Worm (Caenorhabditis elegans) whole organism, mixed stage, embryonic: Measurements from ENCODE around the gene K06A4.7.

ENCODE experiments used
- ceh-43 ChIP-seq: fragments of 200-800 bp; sonication (Bioruptor generic); optimal IDR thresholded peaks from 2 replicates; lab custom pipeline; 2018; ENCODE audit warnings: mild to moderate bottlenecking, missing genetic modification characterization, moderate library complexity, missing compliant biosample characterization
- elt-3 ChIP-seq: fragments of 150-350 bp; optimal IDR thresholded peaks from 2 replicates; lab custom pipeline; 2014; ENCODE audit warnings: missing biosample characterization, missing genetic modification characterization
- lsy-2 ChIP-seq: fragments of 150-350 bp; optimal IDR thresholded peaks from 2 replicates; lab custom pipeline; 2014; ENCODE audit warnings: missing biosample characterization, missing genetic modification characterization
- pha-4 ChIP-seq: fragments of 150-350 bp; optimal IDR thresholded peaks from 2 replicates; lab custom pipeline; 2018; ENCODE audit warnings: missing biosample characterization, missing genetic modification reagents, missing genetic modification characterization
- sem-2 ChIP-seq: fragments of 200-800 bp; sonication (Bioruptor generic); optimal IDR thresholded peaks from 2 replicates; lab custom pipeline; 2018; ENCODE audit warnings: mild to moderate bottlenecking, missing genetic modification characterization, missing compliant biosample characterization
- snpc-4 ChIP-seq: fragments of 150-350 bp; optimal IDR thresholded peaks from 2 replicates; lab custom pipeline; 2014; ENCODE audit warnings: missing biosample characterization, missing genetic modification characterization

- TF ChIP-seq elt-3 (tag; lab: Kevin White, UChicago) (no peak), sem-2 (GFP tag; lab: Kevin White, UChicago) (no peak), snpc-4 (tag; lab: Kevin White, UChicago) (no peak), lsy-2 (tag; lab: Kevin White, UChicago) (no peak), pha-4 (tag; lab: Kevin White, UChicago) (no peak), ceh-43 (no peak)
Measured at ce11 chrV:9516280-9516679, 25.0 kb upstream of the K06A4.7 start.
